Worm (Caenorhabditis elegans): ENCODE results near the gene T10G3.8.

DNA sequence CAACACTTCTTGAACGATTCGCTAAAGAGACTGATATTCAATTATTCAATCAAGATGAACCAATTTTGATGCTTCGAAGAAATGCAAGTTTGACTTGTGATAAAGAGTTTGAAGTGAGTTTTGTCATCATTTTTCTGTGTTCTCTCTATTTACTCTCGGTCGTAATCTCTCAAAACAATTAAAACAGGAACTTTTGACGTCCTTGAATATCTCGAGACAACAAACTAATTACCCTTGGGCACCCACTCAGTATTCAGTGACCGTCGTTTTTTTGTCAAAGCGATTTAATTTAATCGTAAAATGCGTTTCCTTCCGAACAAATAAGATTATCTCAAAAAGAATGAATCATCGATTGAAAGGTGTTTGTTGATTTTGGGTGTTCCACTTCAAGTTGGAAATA is 12.1 kb downstream of the T10G3.8 start:
- TF ChIP-seq fkh-10 (GFP tag; optimal IDR thresholded peaks at IDR 0.05) (no peak), zag-1 (tag; optimal IDR thresholded peaks at IDR 0.05) (no peak)

Measured in whole organism, L3 larva.